Worm (Caenorhabditis elegans) whole organism, L2 larva: Measurements from ENCODE around the gene B0252.3.

ENCODE experiments used
- Y55F3AM.14 ChIP-seq: fragments of 200-800 bp; sonication (Bioruptor generic); optimal IDR thresholded peaks from 2 replicates; lab custom pipeline; 2018; ENCODE audit warnings: mild to moderate bottlenecking, missing genetic modification characterization, missing compliant biosample characterization
- alr-1 ChIP-seq: fragments of 150-350 bp; optimal IDR thresholded peaks from 2 replicates; lab custom pipeline; 2014; ENCODE audit warnings: missing biosample characterization, missing genetic modification characterization
- ama-1 ChIP-seq: fragments of 150-350 bp; optimal IDR thresholded peaks from 2 replicates; lab custom pipeline; 2018; ENCODE audit warnings: inconsistent platforms
- elt-1 ChIP-seq: fragments of 150-350 bp; optimal IDR thresholded peaks from 2 replicates; lab custom pipeline; 2014; ENCODE audit warnings: missing biosample characterization, missing genetic modification characterization
- mdl-1 ChIP-seq, 2 experiments: fragments of 150-350 bp in 1 of 2; sonication (generic microtip) in 1 of 2; optimal IDR thresholded peaks; 2 replicates each; lab custom pipeline; 2017; ENCODE audit warnings: missing biosample characterization in 2 of 2, missing genetic modification characterization in 2 of 2
- nhr-11 ChIP-seq: fragments of 150-350 bp; optimal IDR thresholded peaks from 2 replicates; lab custom pipeline; 2014; ENCODE audit warnings: missing biosample characterization, missing genetic modification characterization
- nhr-237 ChIP-seq: fragments of 150-350 bp; optimal IDR thresholded peaks from 2 replicates; lab custom pipeline; 2014; ENCODE audit warnings: missing biosample characterization, missing genetic modification characterization
- unc-62 ChIP-seq: fragments of 150-350 bp; optimal IDR thresholded peaks from 2 replicates; lab custom pipeline; 2014; ENCODE audit warnings: missing biosample characterization, missing genetic modification reagents, missing genetic modification characterization
- ztf-1 ChIP-seq: fragments of 200-800 bp; sonication (Bioruptor generic); conservative IDR thresholded peaks from 2 replicates; pipeline ENCODE4 v1.3.6; 2022; ENCODE audit warnings: missing genetic modification characterization, missing compliant biosample characterization
- ztf-11 ChIP-seq: sonication (generic microtip); optimal IDR thresholded peaks from 2 replicates; lab custom pipeline; 2017; ENCODE audit warnings: missing biosample characterization, missing genetic modification characterization

DNA sequence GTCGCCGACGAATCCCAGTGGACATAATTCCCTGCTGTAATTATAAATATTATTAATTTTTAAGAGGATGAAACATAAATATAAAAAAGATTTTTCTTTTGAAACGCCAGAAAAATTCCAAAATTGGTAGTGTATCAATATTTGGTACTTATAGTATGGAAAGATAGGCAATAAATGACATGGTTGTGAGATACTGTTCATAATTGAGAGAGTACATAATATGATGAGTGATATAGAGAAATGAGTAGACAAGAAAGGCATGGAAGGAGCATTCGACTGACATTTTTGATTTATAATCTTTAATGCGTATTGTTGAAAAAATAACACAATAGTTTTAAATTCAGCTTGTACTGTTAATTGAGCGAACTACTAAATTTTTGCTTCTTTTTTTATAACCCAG is 10.1 kb downstream of the B0252.3 start, which contains the start of gene C44B7.11:
- TF ChIP-seq nhr-237 (tag; lab: Kevin White, UChicago) (no peak), ama-1 (no peak), nhr-11 (tag; lab: Kevin White, UChicago) (no peak), mdl-1 (tag; optimal IDR thresholded peaks at IDR 0.05; lab: Kevin White, UChicago) (no peak), alr-1 (no peak), unc-62 (GFP tag; lab: Kevin White, UChicago) (no peak), ztf-1 (GFP tag; lab: Robert Waterston, UW) (no peak), ztf-11 (tag; lab: Kevin White, UChicago) (no peak), elt-1 (tag; lab: Kevin White, UChicago) (no peak), Y55F3AM.14 (no peak)
